Worm (Caenorhabditis elegans) whole organism, L1 larva: ENCODE measurements around the gene F35E12.6.

Experiments used
- C16A3.4 ChIP-seq: fragments of 150-350 bp; optimal IDR thresholded peaks from 2 replicates; lab custom pipeline; 2014; ENCODE audit warnings: missing biosample characterization, missing genetic modification characterization
- C34B4.2 ChIP-seq: sonication (generic microtip); optimal IDR thresholded peaks from 2 replicates; lab custom pipeline; 2017; ENCODE audit warnings: mild to moderate bottlenecking, missing genetic modification characterization, missing compliant biosample characterization
- F16B12.6 ChIP-seq: fragments of 150-350 bp; optimal IDR thresholded peaks from 2 replicates; lab custom pipeline; 2014; ENCODE audit warnings: missing biosample characterization, missing genetic modification characterization
- aha-1 ChIP-seq: fragments of 150-350 bp; optimal IDR thresholded peaks from 2 replicates; lab custom pipeline; 2014; ENCODE audit warnings: missing biosample characterization, missing genetic modification characterization
- aly-2 ChIP-seq: fragments of 150-350 bp; optimal IDR thresholded peaks from 2 replicates; lab custom pipeline; 2014; ENCODE audit warnings: missing biosample characterization, missing genetic modification characterization
- blmp-1 ChIP-seq: fragments of 150-350 bp; optimal IDR thresholded peaks from 2 replicates; lab custom pipeline; 2014; ENCODE audit warnings: missing biosample characterization, missing genetic modification characterization
- ceh-90 ChIP-seq: sonication (generic microtip); optimal IDR thresholded peaks from 2 replicates; lab custom pipeline; 2016; ENCODE audit warnings: missing genetic modification characterization, missing compliant biosample characterization
- ces-1 ChIP-seq: fragments of 150-350 bp; optimal IDR thresholded peaks from 2 replicates; lab custom pipeline; 2014; ENCODE audit warnings: missing biosample characterization, missing genetic modification reagents, missing genetic modification characterization
- dpl-1 ChIP-seq, 3 experiments: fragments of 150-350 bp in 2 of 3; sonication (generic microtip) in 1 of 3; optimal IDR thresholded peaks; 2 replicates each; lab custom pipeline; 2014 to 2017; ENCODE audit warnings: missing biosample characterization in 3 of 3, missing genetic modification characterization in 3 of 3, missing genetic modification reagents in 3 of 3
- dsc-1 ChIP-seq: sonication (generic microtip); optimal IDR thresholded peaks from 2 replicates; lab custom pipeline; 2016; ENCODE audit warnings: mild to moderate bottlenecking, missing genetic modification characterization, missing compliant biosample characterization
- efl-3 ChIP-seq: fragments of 200-800 bp; sonication (Bioruptor generic); optimal IDR thresholded peaks from 2 replicates; lab custom pipeline; 2018; ENCODE audit warnings: mild to moderate bottlenecking, missing genetic modification characterization, missing compliant biosample characterization
- elt-2 ChIP-seq: sonication (generic microtip); optimal IDR thresholded peaks from 2 replicates; lab custom pipeline; 2016; ENCODE audit warnings: missing genetic modification characterization, mild to moderate bottlenecking, inconsistent platforms, missing compliant biosample characterization, missing genetic modification reagents
- fkh-10 ChIP-seq: sonication (generic microtip); optimal IDR thresholded peaks from 2 replicates; lab custom pipeline; 2017; ENCODE audit warnings: missing biosample characterization, missing genetic modification reagents, missing genetic modification characterization
- fkh-8 ChIP-seq: sonication (generic microtip); optimal IDR thresholded peaks from 2 replicates; lab custom pipeline; 2016; ENCODE audit warnings: mild to moderate bottlenecking, missing genetic modification characterization, missing compliant biosample characterization
- hlh-4 ChIP-seq: sonication (generic microtip); optimal IDR thresholded peaks from 2 replicates; lab custom pipeline; 2016; ENCODE audit warnings: mild to moderate bottlenecking, missing genetic modification characterization, missing compliant biosample characterization
- hpl-2 ChIP-seq: fragments of 150-350 bp; optimal IDR thresholded peaks from 2 replicates; lab custom pipeline; 2014; ENCODE audit warnings: missing biosample characterization, missing genetic modification reagents, missing genetic modification characterization
- irx-1 ChIP-seq: sonication (generic microtip); optimal IDR thresholded peaks from 2 replicates; lab custom pipeline; 2016; ENCODE audit warnings: missing genetic modification characterization, missing compliant biosample characterization
- isw-1 ChIP-seq: fragments of 200-800 bp; sonication (Bioruptor generic); IDR thresholded peaks from 2 replicates; pipeline ENCODE4 v1.3.6; 2022; ENCODE audit warnings: missing genetic modification characterization, missing compliant biosample characterization
- lin-13 ChIP-seq: fragments of 150-350 bp; optimal IDR thresholded peaks from 2 replicates; lab custom pipeline; 2014; ENCODE audit warnings: missing biosample characterization, missing genetic modification reagents, missing genetic modification characterization
- lin-35 ChIP-seq, 2 experiments: fragments of 150-350 bp; optimal IDR thresholded peaks; 2 replicates each; lab custom pipeline; 2014; ENCODE audit warnings: missing biosample characterization in 2 of 2, missing genetic modification characterization in 2 of 2, missing genetic modification reagents in 2 of 2
- lin-39 ChIP-seq: fragments of 150-350 bp; optimal IDR thresholded peaks from 2 replicates; lab custom pipeline; 2014; ENCODE audit warnings: missing biosample characterization, missing genetic modification reagents, missing genetic modification characterization
- mdl-1 ChIP-seq, 2 experiments: fragments of 150-350 bp; optimal IDR thresholded peaks; 2 replicates each; lab custom pipeline; 2014 to 2017; ENCODE audit warnings: missing biosample characterization in 2 of 2, missing genetic modification characterization in 2 of 2, inconsistent platforms in 1 of 2
- mef-2 ChIP-seq: fragments of 150-350 bp; optimal IDR thresholded peaks from 2 replicates; lab custom pipeline; 2014; ENCODE audit warnings: missing biosample characterization, missing genetic modification characterization
- nhr-11 ChIP-seq: fragments of 150-350 bp; optimal IDR thresholded peaks from 2 replicates; lab custom pipeline; 2014; ENCODE audit warnings: missing biosample characterization, missing genetic modification characterization
- nhr-19 ChIP-seq: fragments of 200-800 bp; sonication (Bioruptor generic); conservative IDR thresholded peaks from 2 replicates; pipeline ENCODE4 v1.3.6; 2022; ENCODE audit warnings: missing genetic modification characterization, missing compliant biosample characterization
- nhr-20 ChIP-seq: sonication (generic microtip); optimal IDR thresholded peaks from 2 replicates; lab custom pipeline; 2016; ENCODE audit warnings: mild to moderate bottlenecking, missing genetic modification characterization, missing compliant biosample characterization
- nhr-71 ChIP-seq: sonication (generic microtip); optimal IDR thresholded peaks from 2 replicates; lab custom pipeline; 2016; ENCODE audit warnings: mild to moderate bottlenecking, missing genetic modification characterization, moderate library complexity, missing compliant biosample characterization
- nhr-76 ChIP-seq: sonication (generic microtip); optimal IDR thresholded peaks from 2 replicates; lab custom pipeline; 2017; ENCODE audit warnings: missing biosample characterization, missing genetic modification characterization
- nhr-77 ChIP-seq: fragments of 150-350 bp; optimal IDR thresholded peaks from 2 replicates; lab custom pipeline; 2014; ENCODE audit warnings: missing biosample characterization, missing genetic modification characterization
- nhr-84 ChIP-seq: sonication (generic microtip); optimal IDR thresholded peaks from 2 replicates; lab custom pipeline; 2017; ENCODE audit warnings: missing biosample characterization, missing genetic modification characterization
- nhr-90 ChIP-seq: sonication (generic microtip); optimal IDR thresholded peaks from 2 replicates; lab custom pipeline; 2016; ENCODE audit warnings: mild to moderate bottlenecking, missing genetic modification characterization, missing compliant biosample characterization; ENCODE audit not compliant: poor library complexity
- pax-3 ChIP-seq: fragments of 200-800 bp; sonication (Bioruptor generic); optimal IDR thresholded peaks from 2 replicates; lab custom pipeline; 2018; ENCODE audit warnings: mild to moderate bottlenecking, missing genetic modification characterization, moderate library complexity, missing compliant biosample characterization
- rnt-1 ChIP-seq: sonication (generic microtip); optimal IDR thresholded peaks from 2 replicates; lab custom pipeline; 2016; ENCODE audit warnings: mild to moderate bottlenecking, missing genetic modification characterization, moderate library complexity, missing compliant biosample characterization
- skn-1 ChIP-seq: fragments of 150-350 bp; optimal IDR thresholded peaks from 2 replicates; lab custom pipeline; 2014; ENCODE audit warnings: missing biosample characterization, missing genetic modification characterization
- snpc-4 ChIP-seq: fragments of 150-350 bp; optimal IDR thresholded peaks from 2 replicates; lab custom pipeline; 2014; ENCODE audit warnings: missing biosample characterization, missing genetic modification characterization
- snu-23 ChIP-seq: sonication (generic microtip); optimal IDR thresholded peaks from 2 replicates; lab custom pipeline; 2016; ENCODE audit warnings: missing genetic modification characterization, missing compliant biosample characterization
- sup-37 ChIP-seq: fragments of 200-800 bp; sonication (Bioruptor generic); optimal IDR thresholded peaks from 2 replicates; lab custom pipeline; 2018; ENCODE audit warnings: mild to moderate bottlenecking, missing genetic modification characterization, missing compliant biosample characterization
- tbx-2 ChIP-seq: sonication (generic microtip); optimal IDR thresholded peaks from 2 replicates; lab custom pipeline; 2016; ENCODE audit warnings: missing genetic modification characterization, missing compliant biosample characterization
- tlp-1 ChIP-seq: fragments of 150-350 bp; optimal IDR thresholded peaks from 2 replicates; lab custom pipeline; 2014; ENCODE audit warnings: missing biosample characterization, missing genetic modification characterization
- unc-130 ChIP-seq: fragments of 150-350 bp; optimal IDR thresholded peaks from 2 replicates; lab custom pipeline; 2017; ENCODE audit warnings: missing biosample characterization, missing genetic modification characterization, inconsistent platforms
- unc-30 ChIP-seq: sonication (generic microtip); optimal IDR thresholded peaks from 2 replicates; lab custom pipeline; 2017; ENCODE audit warnings: missing biosample characterization, missing genetic modification characterization
- unc-98 ChIP-seq: fragments of 200-800 bp; sonication (Bioruptor generic); IDR thresholded peaks from 2 replicates; pipeline ENCODE4 v1.3.6; 2022; ENCODE audit warnings: missing genetic modification characterization, missing compliant biosample characterization
- xbp-1 ChIP-seq: sonication (generic microtip); optimal IDR thresholded peaks from 2 replicates; lab custom pipeline; 2016; ENCODE audit warnings: missing genetic modification characterization, missing compliant biosample characterization
- ztf-11 ChIP-seq, 2 experiments: sonication (generic microtip); optimal IDR thresholded peaks; 2 replicates each; lab custom pipeline; 2016 to 2017; ENCODE audit warnings: missing genetic modification characterization in 2 of 2, missing biosample characterization in 1 of 2, missing compliant biosample characterization in 1 of 2

Gene F35E12.6

DNA sequence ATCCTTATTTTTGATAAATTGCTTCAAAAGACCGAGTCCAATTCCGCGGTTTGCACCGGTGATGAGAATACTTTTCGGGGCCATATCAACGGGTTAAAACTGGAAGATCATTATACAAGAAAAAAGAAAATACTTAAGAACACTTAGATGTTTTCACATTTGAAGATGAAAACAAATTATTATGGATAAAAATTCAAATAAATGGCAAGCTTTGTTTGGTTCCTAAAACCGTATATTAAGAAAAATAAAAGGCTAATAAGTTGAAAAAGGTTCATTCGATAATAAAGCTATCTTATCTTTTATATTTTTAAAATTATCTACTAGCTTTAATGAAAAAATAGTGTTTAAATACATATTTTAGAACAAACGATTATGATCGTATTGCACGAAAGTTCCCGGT lies 17.4 kb upstream of the F35E12.6 start, which contains the start of gene F20G2.1:
TSS of gene F20G2.1 (minus strand) at position 101 of the 400 bp plus-strand sequence.
- no peak for TF ChIP-seq aly-2 (tag; lab: Kevin White, UChicago)
- TF ChIP-seq nhr-11 (tag; lab: Kevin White, UChicago) = no peak

DNA sequence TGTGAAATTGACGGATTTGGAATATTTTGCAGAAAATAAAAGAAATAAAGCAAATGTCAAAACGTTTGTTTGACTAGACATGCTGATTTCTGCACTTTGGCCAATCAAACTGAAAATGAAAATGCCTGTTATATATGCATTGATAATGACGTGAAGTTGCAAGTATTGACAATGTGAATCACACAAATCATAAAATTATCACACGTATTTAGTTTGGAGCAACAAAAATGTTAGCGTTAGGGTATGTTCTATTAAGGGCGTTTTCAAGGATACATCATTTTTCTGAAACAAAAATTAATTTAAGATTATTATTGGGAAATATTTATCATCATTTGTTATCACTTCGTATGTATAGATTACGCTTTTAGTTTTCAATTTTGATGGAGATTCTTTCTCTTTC lies 15.8 kb upstream of the F35E12.6 start, which contains the start of gene cld-9:
TSS of gene cld-9 (minus strand) at position 81 of the 400 bp plus-strand sequence.
- peak; percentile 41 for TF ChIP-seq elt-2
- TF ChIP-seq nhr-19 = no peak
- no peak for TF ChIP-seq unc-98 (GFP tag; lab: Robert Waterston, UW)
- no peak for TF ChIP-seq lin-39 (tag; lab: Kevin White, UChicago)
- TF ChIP-seq nhr-71 (tag; lab: Kevin White, UChicago) = no peak
- no peak for TF ChIP-seq pax-3 (tag; lab: Kevin White, UChicago)
- no peak for TF ChIP-seq mef-2
- no peak for TF ChIP-seq fkh-8

DNA sequence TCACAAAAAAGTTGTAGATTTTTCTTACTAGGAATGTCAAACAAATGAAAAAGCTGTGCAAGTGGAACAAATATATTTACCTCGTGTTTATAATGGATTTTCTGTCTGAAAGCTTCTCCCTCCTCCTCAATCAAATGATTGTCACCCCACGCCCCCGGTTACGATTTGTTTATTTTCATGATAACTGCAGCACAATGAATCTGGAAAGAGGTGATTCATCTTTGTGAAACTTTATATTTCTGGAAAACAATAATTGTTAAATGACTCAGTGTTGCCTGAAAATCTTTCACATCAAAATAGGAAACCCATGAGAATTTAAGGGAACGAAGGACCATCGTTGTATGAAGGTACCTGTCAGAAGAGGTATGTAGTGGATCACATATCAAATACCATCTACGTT lies 12.6 kb upstream of the F35E12.6 start, which contains the start of gene F35E12.10:
TSS of gene F35E12.10 (minus strand) at position 101 of the 400 bp plus-strand sequence.
- TF ChIP-seq isw-1 (no peak), mef-2 (no peak), aly-2 (tag; lab: Kevin White, UChicago) (no peak), mdl-1 (tag; optimal IDR thresholded peaks at IDR 0.05; lab: Kevin White, UChicago) (no peak), F16B12.6 (tag; lab: Kevin White, UChicago) (no peak), xbp-1 (tag; lab: Kevin White, UChicago) (no peak), lin-39 (tag; lab: Kevin White, UChicago) (no peak), nhr-76 (tag; lab: Kevin White, UChicago) (no peak), lin-13 (no peak), efl-3 (no peak), snu-23 (no peak), nhr-84 (tag; lab: Kevin White, UChicago) (no peak), dsc-1 (tag; lab: Kevin White, UChicago) (no peak), lin-35 (GFP tag; optimal IDR thresholded peaks at IDR 0.05; lab: Kevin White, UChicago) (no peak), skn-1 (tag; lab: Kevin White, UChicago) (no peak), C34B4.2 (tag; lab: Kevin White, UChicago) (no peak), fkh-8 (no peak), unc-30 (tag; lab: Kevin White, UChicago) (no peak)
- TF ChIP-seq, all 84 proteins: peak for 0

DNA sequence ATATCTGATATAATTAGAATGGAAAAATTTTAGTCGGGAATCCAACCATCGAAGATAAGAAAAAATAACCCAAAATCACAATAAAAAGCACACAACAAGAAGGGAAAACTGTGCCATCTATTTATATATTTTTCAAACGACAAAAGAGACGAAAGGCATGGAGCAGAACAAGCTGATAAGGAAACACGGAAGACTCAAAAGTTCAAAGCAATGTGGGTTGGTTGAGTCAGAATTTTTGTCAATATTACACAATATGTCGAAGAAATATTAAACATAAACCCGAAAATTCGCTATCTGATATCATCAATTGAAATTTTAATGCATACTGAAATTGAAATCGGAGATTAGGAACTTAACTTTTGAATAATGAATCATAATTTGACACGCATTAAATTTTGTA lies 8.9 kb upstream of the F35E12.6 start, which contains the start of gene F35E12.9:
TSS of gene F35E12.9 (minus strand) at position 227 of the 400 bp plus-strand sequence.
- TF ChIP-seq nhr-90 (tag; lab: Kevin White, UChicago) (no peak), dpl-1 (GFP tag; optimal IDR thresholded peaks at IDR 0.05; lab: Kevin White, UChicago) (no peak), fkh-10 (GFP tag; lab: Kevin White, UChicago) (no peak), blmp-1 (tag; lab: Kevin White, UChicago) (no peak), aly-2 (tag; lab: Kevin White, UChicago) (no peak), nhr-20 (tag; lab: Kevin White, UChicago) (no peak), elt-2 (peak; percentile 78), pax-3 (tag; lab: Kevin White, UChicago) (peak; percentile 55), sup-37 (no peak), lin-13 (no peak), hlh-4 (tag; lab: Kevin White, UChicago) (no peak), dsc-1 (tag; lab: Kevin White, UChicago) (no peak), rnt-1 (tag; lab: Kevin White, UChicago) (no peak)

DNA sequence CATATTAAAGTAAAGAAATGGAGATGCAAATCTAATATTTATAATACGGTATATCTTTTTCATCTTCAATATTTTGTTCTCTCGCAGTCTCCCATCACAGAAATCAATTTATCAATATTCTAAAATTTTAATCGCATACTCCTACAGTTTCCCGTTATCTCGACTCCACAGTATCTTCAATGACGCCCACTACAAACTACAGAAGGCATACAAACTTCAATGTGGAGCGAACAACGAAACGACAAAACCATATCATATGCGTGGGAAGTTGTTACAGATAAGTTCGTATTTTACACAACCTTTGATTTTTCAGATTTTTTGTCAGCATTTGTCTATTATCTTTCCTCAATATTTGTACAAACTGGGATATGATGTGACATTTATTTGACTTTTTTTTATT lies 3.9 kb upstream of the F35E12.6 start:
- no peak for TF ChIP-seq C16A3.4
- no peak for TF ChIP-seq tbx-2 (tag; lab: Kevin White, UChicago)
- no peak for TF ChIP-seq irx-1 (tag; lab: Kevin White, UChicago)
- TF ChIP-seq nhr-90 (tag; lab: Kevin White, UChicago) = no peak
- no peak for TF ChIP-seq dpl-1 (GFP tag; optimal IDR thresholded peaks at IDR 0.05; lab: Kevin White, UChicago)
- TF ChIP-seq snu-23 = no peak
- no peak for TF ChIP-seq nhr-84 (tag; lab: Kevin White, UChicago)
- no peak for TF ChIP-seq xbp-1 (tag; lab: Kevin White, UChicago)
- TF ChIP-seq sup-37 = no peak
- no peak for TF ChIP-seq nhr-77
- TF ChIP-seq ztf-11 (tag; optimal IDR thresholded peaks at IDR 0.05; lab: Kevin White, UChicago) = no peak
- no peak for TF ChIP-seq mef-2
- no peak for TF ChIP-seq aha-1 (tag; lab: Kevin White, UChicago)
- no peak for TF ChIP-seq ceh-90 (tag; lab: Kevin White, UChicago)
- TF ChIP-seq ces-1 (GFP tag; lab: Kevin White, UChicago) = no peak
- no peak for TF ChIP-seq unc-130
- TF ChIP-seq elt-2 = peak; percentile 67
- TF ChIP-seq snpc-4 (tag; lab: Kevin White, UChicago) = no peak
- TF ChIP-seq hpl-2 (GFP tag; lab: Kevin White, UChicago) = no peak
- peak; percentile 21 for TF ChIP-seq nhr-20 (tag; lab: Kevin White, UChicago)
- TF ChIP-seq tlp-1 (tag; lab: Kevin White, UChicago) = no peak
- no peak for TF ChIP-seq mdl-1 (tag; optimal IDR thresholded peaks at IDR 0.05; lab: Kevin White, UChicago)
